Worm (Caenorhabditis elegans) whole organism, L1 larva: ENCODE data around the gene bed-2.

Source experiments
- ama-1 ChIP-seq: fragments of 150-350 bp; optimal IDR thresholded peaks from 2 replicates; lab custom pipeline; 2014
- blmp-1 ChIP-seq: fragments of 150-350 bp; optimal IDR thresholded peaks from 2 replicates; lab custom pipeline; 2014; ENCODE audit warnings: missing biosample characterization, missing genetic modification characterization
- egl-27 ChIP-seq, 2 experiments: fragments of 150-350 bp in 1 of 2; sonication (generic microtip); optimal IDR thresholded peaks; 3 replicates each; lab custom pipeline; 2017 to 2018; ENCODE audit warnings: missing biosample characterization in 2 of 2, missing genetic modification characterization in 2 of 2, missing genetic modification reagents in 2 of 2
- isw-1 ChIP-seq: fragments of 200-800 bp; sonication (Bioruptor generic); IDR thresholded peaks from 2 replicates; pipeline ENCODE4 v1.3.6; 2022; ENCODE audit warnings: missing genetic modification characterization, missing compliant biosample characterization
- nhr-11 ChIP-seq: fragments of 150-350 bp; optimal IDR thresholded peaks from 2 replicates; lab custom pipeline; 2014; ENCODE audit warnings: missing biosample characterization, missing genetic modification characterization
- nhr-19 ChIP-seq: fragments of 200-800 bp; sonication (Bioruptor generic); conservative IDR thresholded peaks from 2 replicates; pipeline ENCODE4 v1.3.6; 2022; ENCODE audit warnings: missing genetic modification characterization, missing compliant biosample characterization
- nhr-77 ChIP-seq: fragments of 150-350 bp; optimal IDR thresholded peaks from 2 replicates; lab custom pipeline; 2014; ENCODE audit warnings: missing biosample characterization, missing genetic modification characterization
- sox-4 ChIP-seq: sonication (generic microtip); optimal IDR thresholded peaks from 2 replicates; lab custom pipeline; 2016; ENCODE audit warnings: missing genetic modification characterization, missing compliant biosample characterization
- unc-62 ChIP-seq: fragments of 150-350 bp; optimal IDR thresholded peaks from 2 replicates; lab custom pipeline; 2014; ENCODE audit warnings: missing biosample characterization, missing genetic modification reagents, missing genetic modification characterization
- ztf-11 ChIP-seq, 2 experiments: sonication (generic microtip); optimal IDR thresholded peaks; 2 replicates each; lab custom pipeline; 2016 to 2017; ENCODE audit warnings: missing genetic modification characterization in 2 of 2, missing biosample characterization in 1 of 2, missing compliant biosample characterization in 1 of 2

DNA sequence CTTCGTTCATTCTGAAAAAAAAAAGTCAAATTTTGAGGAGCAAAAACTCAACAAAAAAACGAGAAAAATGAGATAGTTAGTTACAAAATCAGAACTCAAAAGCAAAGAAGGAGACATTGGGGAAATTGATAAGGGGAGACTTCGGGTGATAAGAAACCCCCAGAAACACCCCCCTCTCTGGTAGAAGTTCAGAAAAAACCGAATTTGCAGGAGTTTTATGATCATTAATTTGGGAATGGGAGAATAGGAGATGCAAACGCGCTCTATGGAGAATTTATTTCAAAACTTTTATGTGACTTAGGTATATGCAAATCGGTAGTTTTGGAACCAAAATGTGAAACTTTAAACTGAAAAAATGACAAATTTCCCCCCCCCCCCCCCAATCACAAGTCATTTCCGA lies 28.1 kb downstream of the bed-2 start, which contains the start of gene sbp-1:
- TF ChIP-seq egl-27 (tag; optimal IDR thresholded peaks at IDR 0.05; lab: Kevin White, UChicago) (no peak), nhr-11 (tag; lab: Kevin White, UChicago) (no peak), ama-1 (lab: Kevin White, UChicago) (no peak), isw-1 (GFP tag; lab: Robert Waterston, UW) (no peak), blmp-1 (tag; lab: Kevin White, UChicago) (no peak), nhr-19 (no peak), ztf-11 (tag; optimal IDR thresholded peaks at IDR 0.05; lab: Kevin White, UChicago) (no peak), unc-62 (GFP tag; lab: Kevin White, UChicago) (no peak), nhr-77 (tag; lab: Kevin White, UChicago) (no peak), sox-4 (tag; lab: Kevin White, UChicago) (no peak)
